Fruit fly (Drosophila melanogaster) whole organism: ENCODE measurements around the gene numb.

Experiments
- CG8478 ChIP-seq: fragments of >200 bp; optimal IDR thresholded peaks from 2 replicates; lab custom pipeline; 2018; ENCODE audit warnings: inconsistent platforms
- Dll ChIP-seq: fragments of >200 bp; optimal IDR thresholded peaks from 2 replicates; lab custom pipeline; 2017
- EcR ChIP-seq, 2 experiments: fragments of >200 bp; optimal IDR thresholded peaks; 2 replicates each; lab custom pipeline; 2017; ENCODE audit warnings: missing biosample characterization in 2 of 2, missing genetic modification characterization in 2 of 2, missing genetic modification reagents in 2 of 2
- pan ChIP-seq: fragments of >200 bp; optimal IDR thresholded peaks from 2 replicates; lab custom pipeline; 2017
- psq ChIP-seq: fragments of >200 bp; optimal IDR thresholded peaks from 2 replicates; lab custom pipeline; 2017
- usp ChIP-seq: fragments of >200 bp; optimal IDR thresholded peaks from 2 replicates; lab custom pipeline; 2017; ENCODE audit warnings: missing biosample characterization, missing genetic modification characterization, mixed read lengths

DNA sequence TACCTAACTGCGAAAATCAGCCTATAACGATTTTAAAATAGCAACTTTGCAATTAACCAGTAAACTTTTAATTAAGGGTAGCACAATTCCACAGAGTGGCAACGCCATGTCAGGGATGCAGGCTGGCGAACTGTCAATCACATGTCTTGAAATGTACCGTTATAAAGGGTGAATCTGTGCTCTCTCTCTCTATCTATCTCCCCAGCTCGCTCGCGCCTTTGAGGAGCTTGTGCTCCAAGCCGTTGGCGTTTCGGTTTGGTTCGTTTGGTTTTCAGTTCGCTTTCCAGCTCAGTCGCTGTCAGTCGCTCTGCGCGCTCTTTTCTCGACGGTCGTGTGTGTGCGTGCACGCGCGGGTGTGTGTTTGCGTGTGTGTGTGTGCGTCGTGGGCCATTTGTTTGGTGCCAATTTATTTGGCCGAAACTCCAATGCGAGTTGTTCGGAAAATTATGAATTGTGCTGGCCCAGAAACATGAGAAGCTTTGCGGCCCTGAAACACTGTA, at the start of gene numb:
- TF ChIP-seq psq: no peak
- TF ChIP-seq CG8478 (lab: Kevin White, UChicago): no peak
- no peak for TF ChIP-seq Dll (lab: Kevin White, UChicago)
- no peak for TF ChIP-seq pan (lab: Kevin White, UChicago)
- TF ChIP-seq usp (GFP tag; lab: Kevin White, UChicago): no peak
- TF ChIP-seq EcR (GFP tag; optimal IDR thresholded peaks at IDR 0.05; lab: Kevin White, UChicago): no peak
